Fruit fly (Drosophila melanogaster): Measurements from ENCODE around the gene MICAL-like.

Gene MICAL-like

dm6 chr3L:13049671-13050070, 34.5 kb upstream of the MICAL-like start (continued):
- TF ChIP-seq Sox15 (GFP tag; optimal IDR thresholded peaks at IDR 0.05) (no peak), cyc (GFP tag; optimal IDR thresholded peaks at IDR 0.05) (no peak), acj6 (GFP tag; optimal IDR thresholded peaks at IDR 0.05) (peak; percentile 30)

- TF ChIP-seq Smox (GFP tag; optimal IDR thresholded peaks at IDR 0.05) (no peak), svp (GFP tag) (peak; percentile 7), CG8319 (GFP tag; optimal IDR thresholded peaks at IDR 0.05) (no peak), Eip78C (GFP tag) (no peak), CG9139 (GFP tag; optimal IDR thresholded peaks at IDR 0.05) (no peak), CG6276 (GFP tag; optimal IDR thresholded peaks at IDR 0.05) (no peak)
Measured at dm6 chr3L:13046758-13047157, 31.6 kb upstream of the MICAL-like start, which contains the start of gene CG11279. Gene CG11279, plus strand, starts transcription at chr3L:13046977.

dm6 chr3L:13044335-13044814, 29.2 kb upstream of the MICAL-like start, which contains the start of gene Syx13:
Gene Syx13, plus strand, starts transcription at chr3L:13044434.
- no peak for TF ChIP-seq net (GFP tag; optimal IDR thresholded peaks at IDR 0.05)
- no peak for TF ChIP-seq Gug (GFP tag; IDR thresholded peaks at IDR 0.05)
- no peak for TF ChIP-seq CG3919 (GFP tag; optimal IDR thresholded peaks at IDR 0.05)
- TF ChIP-seq Smox (GFP tag; optimal IDR thresholded peaks at IDR 0.05), result no peak
- TF ChIP-seq CG8319 (GFP tag; optimal IDR thresholded peaks at IDR 0.05), result no peak
- peak; percentile 19 for TF ChIP-seq Ets96B (tag; optimal IDR thresholded peaks at IDR 0.05)
- TF ChIP-seq Eip78C (GFP tag), result peak; percentile 66
- TF ChIP-seq CG6276 (GFP tag; optimal IDR thresholded peaks at IDR 0.05), result no peak
- TF ChIP-seq topi (GFP tag; optimal IDR thresholded peaks at IDR 0.05), result peak; percentile 19
- TF ChIP-seq CG9139 (GFP tag; optimal IDR thresholded peaks at IDR 0.05), result no peak
- no peak for TF ChIP-seq CG11762 (GFP tag; optimal IDR thresholded peaks at IDR 0.05; ENCODE audit: insufficient read depth)
- peak; percentile 29 for TF ChIP-seq CG6808 (GFP tag; optimal IDR thresholded peaks at IDR 0.05)
- TF ChIP-seq svp (GFP tag), result peak; percentile 85
- TF ChIP-seq CG6854 (GFP tag; optimal IDR thresholded peaks at IDR 0.05), result peak; percentile 38
- peak; percentile 42 for TF ChIP-seq dsx (GFP tag; optimal IDR thresholded peaks at IDR 0.05; ENCODE audit: poor library complexity, severe bottlenecking)
- no peak for TF ChIP-seq Met (GFP tag; optimal IDR thresholded peaks at IDR 0.05)
- no peak for TF ChIP-seq Sox102F (GFP tag; optimal IDR thresholded peaks at IDR 0.05)
- no peak for TF ChIP-seq achi (GFP tag; optimal IDR thresholded peaks at IDR 0.05)
- 0 out of 3 replicates have a peak, but pooled peaks have one; percentile 12 for TF ChIP-seq eg (GFP tag; IDR thresholded peaks at IDR 0.05)
- no peak for TF ChIP-seq CG4318 (GFP tag; optimal IDR thresholded peaks at IDR 0.05)
- no peak for TF ChIP-seq CG7368 (GFP tag; optimal IDR thresholded peaks at IDR 0.05)
- TF ChIP-seq dac (GFP tag; optimal IDR thresholded peaks at IDR 0.05), result no peak
- TF ChIP-seq CG11294 (GFP tag; IDR thresholded peaks at IDR 0.05), result no peak
- no peak for TF ChIP-seq salr (GFP tag; optimal IDR thresholded peaks at IDR 0.05)
- no peak for TF ChIP-seq Hr38 (GFP tag; optimal IDR thresholded peaks at IDR 0.05)
- peak; percentile 74 for TF ChIP-seq fkh (GFP tag; optimal IDR thresholded peaks at IDR 0.05)
- TF ChIP-seq CG10669 (GFP tag; optimal IDR thresholded peaks at IDR 0.05), result no peak
- no peak for TF ChIP-seq Eip93F (GFP tag; optimal IDR thresholded peaks at IDR 0.05)
- no peak for TF ChIP-seq CG11902 (GFP tag; optimal IDR thresholded peaks at IDR 0.05)
- no peak for TF ChIP-seq spab (GFP tag; optimal IDR thresholded peaks at IDR 0.05)
- no peak for TF ChIP-seq CG16779 (tag; optimal IDR thresholded peaks at IDR 0.05)
- TF ChIP-seq Hr4 (GFP tag; optimal IDR thresholded peaks at IDR 0.05), result no peak
- no peak for TF ChIP-seq CG34406 (GFP tag; optimal IDR thresholded peaks at IDR 0.05)
- no peak for TF ChIP-seq CG3032 (tag; optimal IDR thresholded peaks at IDR 0.05)
- TF ChIP-seq CG15336 (GFP tag; IDR thresholded peaks at IDR 0.05), result peak; percentile 14; the same call in 1 of the 2 replicates
- no peak for TF ChIP-seq CG6792 (GFP tag; optimal IDR thresholded peaks at IDR 0.05)
- no peak for TF ChIP-seq Sox15 (GFP tag; optimal IDR thresholded peaks at IDR 0.05)
- TF ChIP-seq Sox14 (GFP tag; optimal IDR thresholded peaks at IDR 0.05), result peak; percentile 63
- peak; percentile 17 for TF ChIP-seq esn (GFP tag; optimal IDR thresholded peaks at IDR 0.05)
- peak; percentile 29 to 33 for TF ChIP-seq ss (GFP tag; optimal IDR thresholded peaks at IDR 0.05)
- TF ChIP-seq vri (GFP tag; optimal IDR thresholded peaks at IDR 0.05), result no peak
- no peak for TF ChIP-seq Hr39 (GFP tag; optimal IDR thresholded peaks at IDR 0.05)
